Worm (Caenorhabditis elegans) whole organism, late embryonic: ENCODE data around the gene nhr-100.
"Not testable (repeated sequence)": the region's sequence is repeated elsewhere in the genome, so short reads cannot be mapped to it uniquely, and the experiment has no call there.

Experiments used
- C08G9.2 ChIP-seq: sonication (generic microtip); optimal IDR thresholded peaks from 2 replicates; lab custom pipeline; 2016; ENCODE audit warnings: mild to moderate bottlenecking, missing genetic modification characterization, moderate library complexity, missing compliant biosample characterization
- K02D7.2 ChIP-seq: sonication (generic microtip); optimal IDR thresholded peaks from 2 replicates; lab custom pipeline; 2017; ENCODE audit warnings: mild to moderate bottlenecking, missing genetic modification characterization, missing compliant biosample characterization
- T23F11.4 ChIP-seq: fragments of 200-800 bp; sonication (Bioruptor generic); optimal IDR thresholded peaks from 2 replicates; lab custom pipeline; 2018; ENCODE audit warnings: mild to moderate bottlenecking, missing genetic modification characterization, missing compliant biosample characterization
- Y22D7AL.16 ChIP-seq: sonication (generic microtip); optimal IDR thresholded peaks from 2 replicates; lab custom pipeline; 2016; ENCODE audit warnings: missing genetic modification characterization, missing compliant biosample characterization
- ceh-14 ChIP-seq: sonication (generic microtip); optimal IDR thresholded peaks from 2 replicates; lab custom pipeline; 2016; ENCODE audit warnings: missing genotype, missing genetic modification characterization, missing compliant biosample characterization
- ceh-19 ChIP-seq: fragments of 200-800 bp; sonication (Bioruptor generic); optimal IDR thresholded peaks from 2 replicates; lab custom pipeline; 2018; ENCODE audit warnings: mild to moderate bottlenecking, missing genetic modification characterization, missing compliant biosample characterization
- ceh-22 ChIP-seq: sonication (generic microtip); optimal IDR thresholded peaks from 2 replicates; lab custom pipeline; 2017; ENCODE audit warnings: missing biosample characterization, missing genetic modification characterization
- ceh-24 ChIP-seq: sonication (generic microtip); optimal IDR thresholded peaks from 2 replicates; lab custom pipeline; 2016; ENCODE audit warnings: mild to moderate bottlenecking, missing genetic modification characterization, missing compliant biosample characterization
- ceh-31 ChIP-seq: sonication (generic microtip); optimal IDR thresholded peaks from 2 replicates; lab custom pipeline; 2016; ENCODE audit warnings: missing genetic modification characterization, missing compliant biosample characterization
- ceh-34 ChIP-seq: sonication (generic microtip); optimal IDR thresholded peaks from 2 replicates; lab custom pipeline; 2016; ENCODE audit warnings: mild to moderate bottlenecking, missing genetic modification characterization, missing compliant biosample characterization
- dmd-4 ChIP-seq: sonication (generic microtip); optimal IDR thresholded peaks from 2 replicates; lab custom pipeline; 2016; ENCODE audit warnings: borderline replicate concordance, missing genetic modification characterization, missing compliant biosample characterization
- dve-1 ChIP-seq: sonication (generic microtip); optimal IDR thresholded peaks from 2 replicates; lab custom pipeline; 2017; ENCODE audit warnings: antibody characterized with exemption, mild to moderate bottlenecking, missing genetic modification characterization, missing compliant biosample characterization
- elt-2 ChIP-seq: sonication (generic microtip); optimal IDR thresholded peaks from 2 replicates; lab custom pipeline; 2016; ENCODE audit warnings: missing genetic modification reagents, missing genetic modification characterization, missing compliant biosample characterization
- fax-1 ChIP-seq: sonication (generic microtip); optimal IDR thresholded peaks from 2 replicates; lab custom pipeline; 2016; ENCODE audit warnings: missing genotype, missing genetic modification characterization, missing compliant biosample characterization
- hlh-13 ChIP-seq: fragments of 200-800 bp; sonication (Bioruptor generic); optimal IDR thresholded peaks from 2 replicates; lab custom pipeline; 2018; ENCODE audit warnings: mild to moderate bottlenecking, missing genetic modification characterization, missing compliant biosample characterization
- hlh-15 ChIP-seq: sonication (generic microtip); optimal IDR thresholded peaks from 2 replicates; lab custom pipeline; 2016; ENCODE audit warnings: missing genetic modification characterization, missing compliant biosample characterization
- hlh-8 ChIP-seq: sonication (generic microtip); optimal IDR thresholded peaks from 2 replicates; lab custom pipeline; 2016; ENCODE audit warnings: missing genotype, missing genetic modification characterization, missing compliant biosample characterization
- mec-3 ChIP-seq: sonication (generic microtip); optimal IDR thresholded peaks from 2 replicates; lab custom pipeline; 2016; ENCODE audit warnings: borderline replicate concordance, missing genetic modification characterization, missing compliant biosample characterization
- nhr-11 ChIP-seq: fragments of 150-350 bp; optimal IDR thresholded peaks from 2 replicates; lab custom pipeline; 2014; ENCODE audit warnings: missing biosample characterization, missing genetic modification characterization
- nhr-232 ChIP-seq: sonication (generic microtip); optimal IDR thresholded peaks from 2 replicates; lab custom pipeline; 2016; ENCODE audit warnings: missing genetic modification characterization, missing compliant biosample characterization
- npax-4 ChIP-seq: sonication (generic microtip); optimal IDR thresholded peaks from 2 replicates; lab custom pipeline; 2016; ENCODE audit warnings: missing genetic modification characterization, missing compliant biosample characterization
- odd-2 ChIP-seq: sonication (generic microtip); optimal IDR thresholded peaks from 2 replicates; lab custom pipeline; 2017; ENCODE audit warnings: antibody characterized with exemption, mild to moderate bottlenecking, missing genetic modification characterization, missing compliant biosample characterization
- pax-1 ChIP-seq: fragments of 150-350 bp; optimal IDR thresholded peaks from 2 replicates; lab custom pipeline; 2014; ENCODE audit warnings: missing biosample characterization, missing genetic modification characterization
- ref-2 ChIP-seq: sonication (generic microtip); optimal IDR thresholded peaks from 2 replicates; lab custom pipeline; 2016; ENCODE audit warnings: missing genetic modification characterization, missing compliant biosample characterization
- rnt-1 ChIP-seq: sonication (generic microtip); optimal IDR thresholded peaks from 2 replicates; lab custom pipeline; 2016; ENCODE audit warnings: missing genetic modification characterization, missing compliant biosample characterization
- syd-9 ChIP-seq: sonication (generic microtip); optimal IDR thresholded peaks from 2 replicates; lab custom pipeline; 2016; ENCODE audit warnings: mild to moderate bottlenecking, missing genetic modification characterization, moderate library complexity, missing compliant biosample characterization
- tbx-2 ChIP-seq: sonication (generic microtip); optimal IDR thresholded peaks from 2 replicates; lab custom pipeline; 2016; ENCODE audit warnings: missing genetic modification characterization, missing compliant biosample characterization
- ttx-3 ChIP-seq: sonication (generic microtip); optimal IDR thresholded peaks from 2 replicates; lab custom pipeline; 2016; ENCODE audit warnings: missing genetic modification reagents, missing genetic modification characterization, missing compliant biosample characterization
- unc-3 ChIP-seq, 2 experiments: fragments of 200-800 bp in 1 of 2; sonication (Bioruptor generic) in 1 of 2; sonication (generic microtip) in 1 of 2; conservative IDR thresholded peaks in 1 of 2; optimal IDR thresholded peaks in 1 of 2; 2 replicates each; pipeline versions ENCODE4 v1.3.6 to Lab custom; 2016 to 2022; ENCODE audit warnings: missing compliant biosample characterization in 2 of 2, missing genetic modification characterization in 2 of 2, missing genetic modification reagents in 1 of 2
- zip-5 ChIP-seq: sonication (generic microtip); optimal IDR thresholded peaks from 2 replicates; lab custom pipeline; 2016; ENCODE audit warnings: missing genetic modification characterization, missing compliant biosample characterization
- ztf-16 ChIP-seq: sonication (generic microtip); optimal IDR thresholded peaks from 2 replicates; lab custom pipeline; 2017; ENCODE audit warnings: missing genetic modification characterization, missing compliant biosample characterization

Gene nhr-100

DNA sequence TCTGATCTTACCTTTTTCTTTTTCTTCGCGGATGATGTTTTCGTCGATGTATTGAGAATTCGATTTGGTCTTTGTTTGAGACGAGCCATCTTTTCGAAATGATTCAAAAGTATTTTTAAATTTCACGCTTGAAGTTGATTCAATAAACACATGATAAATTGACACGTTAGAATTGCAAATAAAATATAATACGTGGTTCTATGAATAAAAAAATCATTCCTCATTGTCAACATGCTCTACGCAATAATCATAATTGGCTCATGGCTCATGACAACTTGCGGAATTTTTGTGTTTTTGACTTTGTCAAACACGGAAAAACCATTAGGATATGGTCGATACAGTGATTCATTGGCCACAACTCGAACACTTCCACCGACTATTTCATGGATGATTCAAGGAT is 45.0 kb upstream of the nhr-100 start, which contains the start of the genes htas-1 and ZK1251.3:
TSS of gene htas-1 (minus strand) at position 101 of the 400 bp plus-strand sequence.
TSS of gene ZK1251.3 (plus strand) at position 226 of the 400 bp plus-strand sequence.
- TF ChIP-seq syd-9 (no peak), unc-3 (GFP tag; conservative IDR thresholded peaks at IDR 0.05; lab: Robert Waterston, UW) (no peak), unc-3 (tag; optimal IDR thresholded peaks at IDR 0.05; lab: Kevin White, UChicago) (no peak)
- TF ChIP-seq, all 69 proteins: peak for 0

ce11 chrIV:9688715-9689114 is 39.8 kb upstream of the nhr-100 start, which contains the start of gene msp-76:
msp-76 (plus strand) TSS chrIV:9689015.
- not testable (repeated sequence) for TF ChIP-seq npax-4 (tag; lab: Kevin White, UChicago); ceh-19 (GFP tag; lab: Kevin White, UChicago); T23F11.4 (GFP tag; lab: Kevin White, UChicago)
- TF ChIP-seq, all 69 proteins: peak for 0; not testable (repeated sequence) for 69

DNA sequence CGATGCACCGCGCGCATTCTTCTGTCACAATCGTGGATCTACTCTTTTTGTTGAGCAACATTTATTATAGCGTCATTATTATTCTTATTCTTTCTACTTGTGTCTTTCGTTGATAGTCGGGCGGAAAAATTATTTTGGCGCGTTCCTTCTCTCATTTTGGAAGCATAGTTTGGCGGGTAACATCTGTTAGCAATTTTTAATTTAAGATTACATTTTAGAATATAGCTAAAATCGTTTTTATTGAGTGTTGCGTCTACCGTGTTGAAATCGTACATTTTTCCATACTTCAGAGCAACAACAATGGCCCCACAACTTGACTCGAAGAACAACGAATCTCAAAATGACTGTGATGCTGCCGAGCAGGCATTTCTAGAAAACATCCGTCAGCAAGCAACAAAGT is 37.8 kb upstream of the nhr-100 start, which contains the start of gene sdz-36:
TSS of gene sdz-36 (plus strand) at position 301 of the 400 bp plus-strand sequence.
- no peak for TF ChIP-seq nhr-11 (tag; lab: Kevin White, UChicago)
- no peak for TF ChIP-seq mec-3
- no peak for TF ChIP-seq T23F11.4 (GFP tag; lab: Kevin White, UChicago)
- TF ChIP-seq C08G9.2 (tag; lab: Kevin White, UChicago), result no peak
- TF ChIP-seq K02D7.2 (tag; lab: Kevin White, UChicago), result no peak
- no peak for TF ChIP-seq ceh-24 (tag; lab: Kevin White, UChicago)
- TF ChIP-seq ttx-3 (tag; lab: Kevin White, UChicago), result no peak
- TF ChIP-seq ceh-14, result no peak
- no peak for TF ChIP-seq ref-2 (tag; lab: Kevin White, UChicago)
- TF ChIP-seq fax-1 (tag; lab: Kevin White, UChicago), result no peak
- no peak for TF ChIP-seq odd-2 (tag; lab: Kevin White, UChicago)

ce11 chrIV:9692874-9693273 is 35.6 kb upstream of the nhr-100 start, which contains the start of gene twk-9:
twk-9 (plus strand) TSS chrIV:9693174.
- TF ChIP-seq nhr-232 (no peak), dve-1 (tag; lab: Kevin White, UChicago) (no peak), ceh-31 (tag; lab: Kevin White, UChicago) (no peak), dmd-4 (no peak), hlh-15 (tag; lab: Kevin White, UChicago) (no peak), ttx-3 (tag; lab: Kevin White, UChicago) (no peak), T23F11.4 (GFP tag; lab: Kevin White, UChicago) (no peak), ztf-16 (tag; lab: Kevin White, UChicago) (no peak), tbx-2 (tag; lab: Kevin White, UChicago) (no peak), mec-3 (no peak), hlh-8 (no peak), elt-2 (tag; lab: Kevin White, UChicago) (no peak), hlh-13 (no peak)

DNA sequence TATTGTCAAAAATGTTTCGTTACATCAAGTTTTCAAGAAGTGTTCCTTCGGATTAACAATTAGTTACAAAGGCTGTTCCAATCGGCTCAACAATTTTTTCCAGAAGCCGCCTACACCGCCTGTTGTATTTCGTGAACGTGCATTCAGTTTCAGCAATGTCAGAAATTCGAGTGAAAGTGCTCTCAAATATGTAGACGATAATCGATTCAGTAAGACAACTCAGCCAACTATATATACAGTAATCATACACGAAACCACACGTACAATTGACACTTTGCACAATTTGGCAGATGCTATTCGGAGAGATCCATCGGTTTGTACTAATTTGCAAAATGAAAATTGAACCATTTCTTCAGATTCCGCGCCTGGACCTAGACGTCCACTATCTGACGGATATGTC is 32.0 kb upstream of the nhr-100 start:
- TF ChIP-seq pax-1 (tag; lab: Kevin White, UChicago) (no peak), rnt-1 (no peak), unc-3 (GFP tag; conservative IDR thresholded peaks at IDR 0.05; lab: Robert Waterston, UW) (no peak), unc-3 (tag; optimal IDR thresholded peaks at IDR 0.05; lab: Kevin White, UChicago) (no peak)

DNA sequence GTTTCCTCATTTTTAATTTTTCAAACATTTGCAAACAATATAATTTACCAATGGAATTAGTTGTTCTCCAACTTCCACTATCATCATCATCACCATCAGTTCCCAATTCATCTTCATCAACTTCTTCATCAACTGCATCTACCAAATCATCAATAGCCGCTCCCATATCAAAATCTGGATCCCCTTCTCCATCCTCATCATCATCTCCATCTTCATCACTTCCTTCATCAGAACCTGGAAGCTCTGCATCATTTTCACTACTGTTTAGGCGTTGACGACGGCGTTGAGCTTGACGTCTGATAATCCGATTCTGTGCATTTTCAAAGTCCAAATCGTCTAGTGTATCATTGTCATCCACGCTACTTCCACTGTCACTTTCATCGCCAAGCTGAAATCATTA is 30.6 kb upstream of the nhr-100 start:
- TF ChIP-seq dmd-4 (no peak), Y22D7AL.16 (tag; lab: Kevin White, UChicago) (no peak), ceh-22 (no peak), ceh-34 (tag; lab: Kevin White, UChicago) (no peak), dve-1 (tag; lab: Kevin White, UChicago) (no peak), zip-5 (tag; lab: Kevin White, UChicago) (no peak)
- TF ChIP-seq, all 69 proteins: peak for 0
